Fruit fly (Drosophila melanogaster): Measurements from ENCODE around the gene Droj2.
A peak's percentile ranks its signal among the peaks of the same experiment; 100 is the strongest.

Gene Droj2

DNA sequence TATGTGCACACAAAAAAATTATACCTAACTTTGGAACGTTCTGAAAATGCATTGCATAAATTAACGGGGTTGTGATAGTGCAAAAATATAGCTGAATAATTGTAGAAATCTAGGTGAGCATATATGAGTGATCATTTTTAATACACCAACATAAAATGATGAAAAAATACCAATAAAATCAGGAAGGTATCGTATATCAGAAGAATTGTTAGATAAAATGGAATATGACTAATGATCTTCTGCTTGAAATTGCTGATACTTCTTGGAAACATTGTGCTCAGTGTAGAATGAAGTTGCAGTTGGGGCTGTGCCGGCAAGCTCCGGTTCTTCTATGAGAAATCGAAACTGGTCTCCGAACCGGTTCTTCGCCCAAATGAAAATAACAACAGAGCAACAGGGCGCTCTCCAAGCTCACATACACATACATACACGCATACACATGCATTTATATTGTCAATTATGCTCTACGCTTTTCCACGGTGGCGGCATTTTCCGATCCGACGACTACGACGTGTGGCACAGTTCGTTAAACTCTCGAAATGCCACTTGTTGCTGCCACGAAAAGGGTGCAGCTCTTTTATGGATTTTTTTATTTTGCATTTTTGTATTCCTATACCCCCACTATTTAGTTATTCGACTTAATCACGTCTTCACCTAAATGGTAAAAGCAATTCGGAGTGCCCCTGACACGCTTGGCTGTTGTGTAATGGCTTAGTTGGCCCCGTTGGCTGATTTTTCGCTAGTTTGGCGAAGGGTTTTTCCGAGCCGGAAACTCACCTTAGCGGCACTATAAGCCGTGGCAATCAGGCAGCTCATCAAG is 19.2 kb downstream of the Droj2 start (continued):
- TF ChIP-seq CG2678 (tag; optimal IDR thresholded peaks at IDR 0.05) (peak; percentile 94), CG7357 (GFP tag; IDR thresholded peaks at IDR 0.05) (peak; percentile 72; the same call in 2 of the 3 replicates), CG18476 (GFP tag; optimal IDR thresholded peaks at IDR 0.05) (peak; percentile 71), CG16815 (GFP tag; optimal IDR thresholded peaks at IDR 0.05) (peak; percentile 87), row (GFP tag; IDR thresholded peaks at IDR 0.05) (peak; percentile 88), GATAe (GFP tag; conservative IDR thresholded peaks at IDR 0.05) (no peak; the same call in 1 of the 2 replicates), CG12659 (GFP tag; optimal IDR thresholded peaks at IDR 0.05) (peak; percentile 92), E2f2 (GFP tag; IDR thresholded peaks at IDR 0.05) (peak; percentile 68), CG7745 (tag; optimal IDR thresholded peaks at IDR 0.05) (no peak), CG11247 (GFP tag; IDR thresholded peaks at IDR 0.05) (peak; percentile 60), NfI (GFP tag; optimal IDR thresholded peaks at IDR 0.05) (peak; percentile 90), Abd-B (GFP tag; optimal IDR thresholded peaks at IDR 0.05) (peak; percentile 92), ap (GFP tag; IDR thresholded peaks at IDR 0.05) (peak; percentile 68), gcm (GFP tag; optimal IDR thresholded peaks at IDR 0.05) (peak; percentile 90), CG14667 (GFP tag; IDR thresholded peaks at IDR 0.05) (peak; percentile 79), Mes4 (GFP tag; optimal IDR thresholded peaks at IDR 0.05) (peak; percentile 83), dpn (GFP tag; optimal IDR thresholded peaks at IDR 0.05) (peak; percentile 90 to 92), CG4404 (GFP tag; IDR thresholded peaks at IDR 0.05) (peak; percentile 80), CG10274 (GFP tag; optimal IDR thresholded peaks at IDR 0.05) (peak; percentile 77), B-H1 (GFP tag; IDR thresholded peaks at IDR 0.05) (peak; percentile 73), CG8281 (tag; optimal IDR thresholded peaks at IDR 0.05) (peak; percentile 77), BtbVII (GFP tag; optimal IDR thresholded peaks at IDR 0.05) (peak; percentile 75), B-H2 (GFP tag; optimal IDR thresholded peaks at IDR 0.05) (peak; percentile 19), CG18011 (GFP tag; optimal IDR thresholded peaks at IDR 0.05) (peak; percentile 64), org-1 (GFP tag; optimal IDR thresholded peaks at IDR 0.05) (peak; percentile 88), Bgb (GFP tag; IDR thresholded peaks at IDR 0.05; ENCODE audit: partially characterized antibody) (no peak; the same call in 1 of the 2 replicates), CG1832 (GFP tag; optimal IDR thresholded peaks at IDR 0.05) (no peak), pnt (GFP tag; optimal IDR thresholded peaks at IDR 0.05) (peak; percentile 89), CG1024 (GFP tag; IDR thresholded peaks at IDR 0.05) (peak; percentile 64; the same call in 1 of the 2 replicates), Bteb2 (GFP tag; optimal IDR thresholded peaks at IDR 0.05) (peak; percentile 89), CG9876 (GFP tag; optimal IDR thresholded peaks at IDR 0.05) (peak; percentile 68), CG5953 (GFP tag; IDR thresholded peaks at IDR 0.05) (peak; percentile 70), tgo (GFP tag; IDR thresholded peaks at IDR 0.05) (peak; percentile 88), sna (GFP tag; IDR thresholded peaks at IDR 0.05; ENCODE audit: partially characterized antibody) (no peak; the same call in 1 of the 2 replicates), TFAM (GFP tag; optimal IDR thresholded peaks at IDR 0.05) (peak; percentile 53), CG11504 (tag; optimal IDR thresholded peaks at IDR 0.05) (peak; percentile 90), z (GFP tag; IDR thresholded peaks at IDR 0.05) (0 out of 3 replicates have a peak, but pooled peaks have one; percentile 45), CG17186 (GFP tag; optimal IDR thresholded peaks at IDR 0.05) (peak; percentile 55), cato (GFP tag; optimal IDR thresholded peaks at IDR 0.05; ENCODE audit: borderline replicate concordance) (peak; percentile 77), fd64A (GFP tag; optimal IDR thresholded peaks at IDR 0.05) (peak; percentile 60), CG31365 (tag; optimal IDR thresholded peaks at IDR 0.05) (peak; percentile 67), chif (GFP tag; optimal IDR thresholded peaks at IDR 0.05) (peak; percentile 69 to 90), CG17912 (GFP tag; optimal IDR thresholded peaks at IDR 0.05) (peak; percentile 9), CTCF (GFP tag; optimal IDR thresholded peaks at IDR 0.05) (peak; percentile 43), zen2 (GFP tag; IDR thresholded peaks at IDR 0.05; ENCODE audit: partially characterized antibody) (no peak), CG2199 (GFP tag; IDR thresholded peaks at IDR 0.05) (peak; percentile 85), CG15269 (tag; optimal IDR thresholded peaks at IDR 0.05) (peak; percentile 90), peb (GFP tag; IDR thresholded peaks at IDR 0.05) (peak; percentile 68; the same call in 1 of the 2 replicates), shn (GFP tag; optimal IDR thresholded peaks at IDR 0.05) (peak; percentile 92)
